Worm (Caenorhabditis elegans) whole organism, midembryonic: Measurements from ENCODE around the gene F13E9.9.

Source experiments
- T22C8.4 ChIP-seq: fragments of 200-800 bp; sonication (Bioruptor generic); IDR thresholded peaks from 2 replicates; pipeline ENCODE4 v1.3.6; 2022; ENCODE audit warnings: missing genetic modification characterization, missing compliant biosample characterization
- cog-1 ChIP-seq: sonication (generic microtip); optimal IDR thresholded peaks from 2 replicates; lab custom pipeline; 2016; ENCODE audit warnings: missing genetic modification characterization, missing compliant biosample characterization
- flt-1 ChIP-seq: fragments of 200-800 bp; sonication (Bioruptor generic); IDR thresholded peaks from 2 replicates; pipeline ENCODE4 v1.3.6; 2022; ENCODE audit warnings: missing genetic modification characterization, missing compliant biosample characterization
- klf-2 ChIP-seq: fragments of 200-800 bp; sonication (Bioruptor generic); conservative IDR thresholded peaks from 2 replicates; pipeline ENCODE4 v1.3.6; 2022; ENCODE audit warnings: missing genetic modification reagents, missing genetic modification characterization, missing compliant biosample characterization
- ref-1 ChIP-seq: fragments of 200-800 bp; sonication (Bioruptor generic); conservative IDR thresholded peaks from 2 replicates; pipeline ENCODE4 v1.3.6; 2022; ENCODE audit warnings: missing genetic modification reagents, missing genetic modification characterization, missing compliant biosample characterization
- tab-1 ChIP-seq: fragments of 200-800 bp; sonication (Bioruptor generic); IDR thresholded peaks from 2 replicates; pipeline ENCODE4 v1.3.6; 2022; ENCODE audit warnings: missing genetic modification characterization, missing compliant biosample characterization
- ztf-29 ChIP-seq: fragments of 200-800 bp; sonication (Bioruptor generic); IDR thresholded peaks from 2 replicates; pipeline ENCODE4 v1.3.6; 2022; ENCODE audit warnings: missing genetic modification reagents, missing genetic modification characterization, missing compliant biosample characterization

ce11 chrIV:10933062-10933552, 34.1 kb upstream of the F13E9.9 start, which contains the start of the genes dnc-1 and lsm-7:
- no peak for TF ChIP-seq klf-2 (GFP tag; lab: Robert Waterston, UW)
- TF ChIP-seq tab-1 (GFP tag; lab: Robert Waterston, UW), result no peak
- peak; percentile 35 for TF ChIP-seq cog-1
- no peak for TF ChIP-seq ref-1 (GFP tag; lab: Robert Waterston, UW)
- TF ChIP-seq flt-1 (GFP tag; lab: Robert Waterston, UW), result 0 out of 2 replicates have a peak, but pooled peaks have one; percentile 37
- TF ChIP-seq ztf-29 (GFP tag; lab: Robert Waterston, UW), result no peak
- no peak for TF ChIP-seq T22C8.4
